Worm (Caenorhabditis elegans) whole organism, midembryonic: ENCODE data around the gene F45E1.2.

ENCODE experiments used
- T22C8.4 ChIP-seq: fragments of 200-800 bp; sonication (Bioruptor generic); IDR thresholded peaks from 2 replicates; pipeline ENCODE4 v1.3.6; 2022; ENCODE audit warnings: missing genetic modification characterization, missing compliant biosample characterization
- cog-1 ChIP-seq: sonication (generic microtip); optimal IDR thresholded peaks from 2 replicates; lab custom pipeline; 2016; ENCODE audit warnings: missing genetic modification characterization, missing compliant biosample characterization
- flt-1 ChIP-seq: fragments of 200-800 bp; sonication (Bioruptor generic); IDR thresholded peaks from 2 replicates; pipeline ENCODE4 v1.3.6; 2022; ENCODE audit warnings: missing genetic modification characterization, missing compliant biosample characterization
- klf-2 ChIP-seq: fragments of 200-800 bp; sonication (Bioruptor generic); conservative IDR thresholded peaks from 2 replicates; pipeline ENCODE4 v1.3.6; 2022; ENCODE audit warnings: missing genetic modification reagents, missing genetic modification characterization, missing compliant biosample characterization
- med-1 ChIP-seq: sonication (generic microtip); optimal IDR thresholded peaks from 2 replicates; lab custom pipeline; 2017; ENCODE audit warnings: missing genetic modification characterization, mild to moderate bottlenecking, missing compliant biosample characterization, antibody characterized with exemption, missing genetic modification reagents; ENCODE audit not compliant: insufficient read depth
- ref-1 ChIP-seq: fragments of 200-800 bp; sonication (Bioruptor generic); conservative IDR thresholded peaks from 2 replicates; pipeline ENCODE4 v1.3.6; 2022; ENCODE audit warnings: missing genetic modification reagents, missing genetic modification characterization, missing compliant biosample characterization
- tab-1 ChIP-seq: fragments of 200-800 bp; sonication (Bioruptor generic); IDR thresholded peaks from 2 replicates; pipeline ENCODE4 v1.3.6; 2022; ENCODE audit warnings: missing genetic modification characterization, missing compliant biosample characterization
- ztf-23 ChIP-seq: fragments of 200-800 bp; sonication (Bioruptor generic); IDR thresholded peaks from 2 replicates; pipeline ENCODE4 v1.3.6; 2022; ENCODE audit warnings: missing genetic modification reagents, missing genetic modification characterization, missing compliant biosample characterization
- ztf-29 ChIP-seq: fragments of 200-800 bp; sonication (Bioruptor generic); IDR thresholded peaks from 2 replicates; pipeline ENCODE4 v1.3.6; 2022; ENCODE audit warnings: missing genetic modification reagents, missing genetic modification characterization, missing compliant biosample characterization

Gene F45E1.2

DNA sequence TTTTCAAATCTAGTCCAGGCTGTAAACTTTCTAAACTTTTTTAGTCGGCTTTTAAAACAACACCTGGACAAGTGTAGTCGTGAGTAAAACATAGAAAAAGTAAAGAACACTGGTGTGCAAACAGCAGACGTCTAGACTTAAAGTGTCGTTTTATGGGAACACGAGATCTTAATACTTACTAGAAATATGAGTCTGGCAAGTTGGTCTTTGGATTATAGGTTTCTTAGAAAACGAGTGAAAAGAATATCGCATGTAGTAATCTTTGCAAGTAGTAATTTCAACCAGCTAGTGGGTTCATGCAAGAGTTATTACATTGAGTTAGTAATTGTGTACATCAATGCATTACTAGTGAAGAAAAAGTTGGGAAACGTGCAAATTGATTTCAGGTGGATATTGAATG, 26.1 kb upstream of the F45E1.2 start:
- TF ChIP-seq flt-1 (GFP tag; lab: Robert Waterston, UW) (no peak), ztf-29 (GFP tag; lab: Robert Waterston, UW) (no peak), T22C8.4 (GFP tag; lab: Robert Waterston, UW) (no peak), klf-2 (no peak), cog-1 (no peak), ref-1 (GFP tag; lab: Robert Waterston, UW) (no peak), med-1 (GFP tag; lab: Kevin White, UChicago) (no peak), tab-1 (no peak)

ce11 chrX:7982047-7982446, 21.5 kb upstream of the F45E1.2 start, which contains the start of gene his-71:
his-71 (minus strand) TSS chrX:7982070.
- TF ChIP-seq flt-1 (GFP tag; lab: Robert Waterston, UW), result no peak
- no peak for TF ChIP-seq cog-1
- TF ChIP-seq ztf-23 (GFP tag; lab: Robert Waterston, UW), result no peak
- no peak for TF ChIP-seq ref-1 (GFP tag; lab: Robert Waterston, UW)
- TF ChIP-seq klf-2, result no peak
- no peak for TF ChIP-seq ztf-29 (GFP tag; lab: Robert Waterston, UW)
- TF ChIP-seq med-1 (GFP tag; lab: Kevin White, UChicago), result no peak
- TF ChIP-seq tab-1, result no peak
- TF ChIP-seq T22C8.4 (GFP tag; lab: Robert Waterston, UW), result no peak

- no peak for TF ChIP-seq ztf-23 (GFP tag; lab: Robert Waterston, UW)
- no peak for TF ChIP-seq flt-1 (GFP tag; lab: Robert Waterston, UW)
- no peak for TF ChIP-seq ztf-29 (GFP tag; lab: Robert Waterston, UW)
- TF ChIP-seq cog-1, result no peak
- TF ChIP-seq T22C8.4 (GFP tag; lab: Robert Waterston, UW), result no peak
- no peak for TF ChIP-seq klf-2
- no peak for TF ChIP-seq med-1 (GFP tag; lab: Kevin White, UChicago)
- no peak for TF ChIP-seq tab-1
- no peak for TF ChIP-seq ref-1 (GFP tag; lab: Robert Waterston, UW)
Observed at ce11 chrX:7984742-7985141, 18.8 kb upstream of the F45E1.2 start.

DNA sequence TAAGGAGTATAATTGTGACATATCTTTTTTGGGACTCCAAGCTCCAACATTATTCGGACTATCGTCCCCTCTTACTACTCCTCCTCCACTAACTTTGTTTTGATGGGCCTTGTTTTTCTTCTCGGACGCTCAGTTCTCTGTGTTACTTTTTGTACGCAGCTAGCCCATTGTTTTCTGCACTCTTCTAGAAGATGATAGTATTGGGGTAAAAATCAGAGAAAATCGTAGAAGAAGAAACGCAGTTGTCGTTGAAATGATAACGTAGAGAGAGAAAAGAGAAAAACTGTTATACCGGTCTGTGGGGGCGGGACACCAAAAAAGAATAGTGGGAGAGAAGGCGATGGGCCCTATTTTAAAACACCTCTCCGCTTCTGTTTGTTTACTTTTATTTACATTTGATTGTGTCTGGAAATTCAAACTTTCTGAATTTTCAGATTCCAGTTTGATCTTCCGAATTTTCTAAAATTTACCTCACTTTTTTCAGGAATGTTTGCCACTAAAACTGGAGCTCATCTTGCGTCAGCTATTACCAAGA, 18.0 kb upstream of the F45E1.2 start, which contains the start of gene F45E1.4:
TSS of gene F45E1.4 (plus strand) at position 485 of the 535 bp plus-strand sequence.
- TF ChIP-seq flt-1 (GFP tag; lab: Robert Waterston, UW), result no peak

DNA sequence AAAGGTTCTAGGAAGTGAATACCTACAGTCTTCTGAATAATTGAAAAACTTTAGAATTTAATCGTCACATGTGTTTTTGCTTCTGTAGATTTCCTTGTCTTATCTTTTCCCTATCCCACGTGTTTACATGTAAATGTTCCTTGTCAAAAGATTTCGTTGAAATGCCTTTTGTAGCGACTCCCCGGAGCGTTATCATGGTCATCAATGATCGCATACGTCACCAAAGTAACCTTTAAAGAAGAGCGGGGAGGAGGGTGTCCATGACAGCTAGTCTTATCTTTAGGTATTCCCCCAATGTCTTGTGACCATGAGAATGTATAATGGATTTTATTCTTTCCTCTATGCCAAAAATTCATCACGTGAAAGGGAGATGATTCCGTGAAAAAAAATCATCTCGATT, 16.6 kb upstream of the F45E1.2 start:
- no peak for TF ChIP-seq klf-2
- TF ChIP-seq med-1 (GFP tag; lab: Kevin White, UChicago), result no peak
- TF ChIP-seq ref-1 (GFP tag; lab: Robert Waterston, UW), result no peak
- TF ChIP-seq cog-1, result no peak
- TF ChIP-seq T22C8.4 (GFP tag; lab: Robert Waterston, UW), result no peak
- no peak for TF ChIP-seq ztf-29 (GFP tag; lab: Robert Waterston, UW)
- no peak for TF ChIP-seq ztf-23 (GFP tag; lab: Robert Waterston, UW)
- TF ChIP-seq flt-1 (GFP tag; lab: Robert Waterston, UW), result no peak
- TF ChIP-seq tab-1, result no peak

ce11 chrX:7988457-7988856, 15.1 kb upstream of the F45E1.2 start:
- no peak for TF ChIP-seq klf-2
- TF ChIP-seq ref-1 (GFP tag; lab: Robert Waterston, UW), result no peak
- no peak for TF ChIP-seq ztf-29 (GFP tag; lab: Robert Waterston, UW)
- no peak for TF ChIP-seq ztf-23 (GFP tag; lab: Robert Waterston, UW)
- no peak for TF ChIP-seq T22C8.4 (GFP tag; lab: Robert Waterston, UW)
- TF ChIP-seq flt-1 (GFP tag; lab: Robert Waterston, UW), result no peak
- no peak for TF ChIP-seq tab-1
- no peak for TF ChIP-seq med-1 (GFP tag; lab: Kevin White, UChicago)

DNA sequence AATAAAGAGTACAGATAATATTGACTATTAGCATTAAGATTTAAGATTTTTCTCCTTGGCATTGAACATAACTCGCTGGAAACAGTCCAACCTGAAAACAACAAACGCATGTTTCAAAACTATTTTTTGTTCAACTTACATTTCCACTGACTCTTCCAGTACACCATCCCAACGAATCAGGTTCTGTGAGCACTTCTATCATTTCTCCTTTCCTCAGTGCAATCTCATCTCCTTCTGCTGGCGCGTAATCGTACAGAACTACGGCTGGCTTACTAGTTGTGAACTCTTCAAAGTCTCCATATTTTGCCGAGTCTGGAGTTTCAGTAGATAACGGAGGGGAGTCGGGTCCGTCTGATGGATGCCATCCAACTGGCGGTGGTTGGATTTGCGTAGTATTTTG, 14.4 kb upstream of the F45E1.2 start:
- TF ChIP-seq ztf-29 (GFP tag; lab: Robert Waterston, UW) (no peak), flt-1 (GFP tag; lab: Robert Waterston, UW) (no peak), med-1 (GFP tag; lab: Kevin White, UChicago) (no peak), cog-1 (no peak), T22C8.4 (GFP tag; lab: Robert Waterston, UW) (no peak), ztf-23 (GFP tag; lab: Robert Waterston, UW) (no peak), ref-1 (GFP tag; lab: Robert Waterston, UW) (no peak), tab-1 (no peak), klf-2 (no peak)

DNA sequence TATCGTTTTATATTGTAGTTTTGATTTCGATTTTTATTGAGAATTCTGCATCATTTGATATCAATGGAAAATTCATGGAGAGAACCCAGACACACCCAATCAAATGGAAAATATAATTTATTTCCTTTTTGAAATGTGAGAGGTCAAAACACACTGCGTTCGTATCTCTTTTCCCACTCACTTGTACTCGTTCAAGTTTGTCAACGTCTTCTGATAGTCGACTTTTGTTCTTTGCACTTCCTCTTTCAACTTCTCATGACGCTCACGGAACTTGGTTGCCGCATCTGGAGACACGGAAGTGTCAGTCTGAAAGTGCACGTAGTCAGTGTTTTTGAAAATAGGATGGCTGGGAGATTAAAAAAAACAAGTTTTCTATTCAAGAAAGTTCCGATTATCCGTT, 13.3 kb upstream of the F45E1.2 start:
- TF ChIP-seq tab-1, result no peak
- no peak for TF ChIP-seq ref-1 (GFP tag; lab: Robert Waterston, UW)
- TF ChIP-seq cog-1, result no peak
- no peak for TF ChIP-seq ztf-29 (GFP tag; lab: Robert Waterston, UW)
- TF ChIP-seq flt-1 (GFP tag; lab: Robert Waterston, UW), result no peak
- no peak for TF ChIP-seq ztf-23 (GFP tag; lab: Robert Waterston, UW)
- no peak for TF ChIP-seq klf-2
- no peak for TF ChIP-seq T22C8.4 (GFP tag; lab: Robert Waterston, UW)
- no peak for TF ChIP-seq med-1 (GFP tag; lab: Kevin White, UChicago)

- no peak for TF ChIP-seq ref-1 (GFP tag; lab: Robert Waterston, UW)
- TF ChIP-seq klf-2, result no peak
- TF ChIP-seq med-1 (GFP tag; lab: Kevin White, UChicago), result no peak
- no peak for TF ChIP-seq cog-1
- TF ChIP-seq ztf-29 (GFP tag; lab: Robert Waterston, UW), result no peak
- no peak for TF ChIP-seq flt-1 (GFP tag; lab: Robert Waterston, UW)
Observed at ce11 chrX:7992102-7992501, 11.4 kb upstream of the F45E1.2 start.

DNA sequence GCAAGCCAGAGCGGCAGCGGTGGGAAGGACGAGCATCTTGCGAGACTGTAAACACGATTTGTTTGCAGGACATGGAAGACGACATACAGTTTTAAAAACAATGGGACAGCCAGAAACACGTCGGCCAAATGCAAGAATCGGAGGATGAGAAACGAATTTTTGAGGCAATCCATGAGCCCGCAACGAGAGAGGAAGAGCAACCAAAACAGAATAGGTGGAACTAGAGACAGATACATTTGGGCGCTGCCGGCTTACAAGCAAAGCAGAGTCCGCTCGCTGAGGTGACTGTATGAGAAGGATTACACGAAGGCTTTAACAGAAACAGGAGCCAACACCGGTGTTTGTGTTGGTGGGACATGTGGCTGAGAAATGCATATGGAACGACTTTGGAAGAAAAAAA, 9.0 kb upstream of the F45E1.2 start:
- TF ChIP-seq med-1 (GFP tag; lab: Kevin White, UChicago) (no peak), ztf-23 (GFP tag; lab: Robert Waterston, UW) (0 out of 2 replicates have a peak, but pooled peaks have one; percentile 19), klf-2 (no peak), ref-1 (GFP tag; lab: Robert Waterston, UW) (no peak)
